Worm (Caenorhabditis elegans): Measurements from ENCODE around the gene attf-5.

attf-5 gene

DNA sequence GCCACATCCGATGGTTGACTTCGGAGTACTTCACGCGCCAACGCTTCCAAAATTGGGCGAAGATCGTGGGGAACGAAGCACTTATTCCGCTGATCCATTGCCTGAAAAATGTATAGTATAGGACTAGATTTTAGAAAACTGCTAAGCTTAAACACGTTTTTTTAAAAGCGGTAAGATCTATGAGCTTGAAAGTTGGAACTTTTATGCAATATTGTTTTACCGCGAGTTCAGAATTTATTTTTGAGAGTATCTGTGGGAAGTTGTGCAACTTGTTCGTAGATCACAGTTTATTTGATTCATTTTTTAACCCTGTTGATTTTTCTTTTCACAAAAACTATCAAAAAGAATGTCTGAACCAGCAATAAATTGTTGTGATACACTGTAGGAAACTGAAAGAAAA is 53.2 kb downstream of the attf-5 start, which contains the start of gene F39H12.3:
Gene F39H12.3 (minus strand): TSS at position 101 of the 400 bp plus-strand sequence.
- no peak for TF ChIP-seq dao-5 (tag; optimal IDR thresholded peaks at IDR 0.05)
- TF ChIP-seq him-1 (tag; optimal IDR thresholded peaks at IDR 0.05), result no peak
- TF ChIP-seq W03F9.2 (tag; optimal IDR thresholded peaks at IDR 0.05), result no peak

DNA sequence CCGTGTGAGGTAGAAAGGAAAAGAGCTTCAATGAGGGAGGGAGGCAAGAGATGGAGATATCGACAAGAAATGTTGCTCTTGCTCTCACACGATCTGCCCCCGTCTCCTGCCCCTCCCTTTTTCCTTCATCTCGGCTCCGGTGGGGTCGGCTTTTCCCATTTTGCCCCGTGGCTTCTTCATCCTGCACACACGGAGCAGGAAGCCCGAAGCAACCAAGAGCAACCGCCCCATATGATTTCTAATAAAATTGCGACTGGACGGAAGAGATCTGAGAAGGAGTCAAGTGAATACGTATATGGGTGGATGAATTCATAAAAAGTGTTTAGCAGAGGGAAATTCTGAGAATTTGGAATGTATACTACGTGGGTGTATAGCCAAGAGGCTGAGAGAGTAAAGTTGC is 56.5 kb downstream of the attf-5 start:
- TF ChIP-seq dao-5 (tag; optimal IDR thresholded peaks at IDR 0.05), result no peak
- TF ChIP-seq W03F9.2 (tag; optimal IDR thresholded peaks at IDR 0.05), result no peak
- peak; percentile 51 for TF ChIP-seq him-1 (tag; optimal IDR thresholded peaks at IDR 0.05)

ce11 chrX:845443-845842 is 57.3 kb downstream of the attf-5 start:
- TF ChIP-seq W03F9.2 (tag; optimal IDR thresholded peaks at IDR 0.05), result no peak
- no peak for TF ChIP-seq him-1 (tag; optimal IDR thresholded peaks at IDR 0.05)
- TF ChIP-seq dao-5 (tag; optimal IDR thresholded peaks at IDR 0.05), result no peak
